Fruit fly (Drosophila melanogaster) whole organism, adult: Measurements from ENCODE around the gene CG33299.

Source experiments
- CG11617 ChIP-seq: fragments of 200-800 bp; sonication (Bioruptor generic); optimal IDR thresholded peaks from 2 replicates; lab custom pipeline; 2017; ENCODE audit warnings: mild to moderate bottlenecking, missing biosample characterization, missing genetic modification reagents, missing genetic modification characterization
- CG1620 ChIP-seq: fragments of 200-800 bp; sonication (Bioruptor generic); optimal IDR thresholded peaks from 2 replicates; lab custom pipeline; 2016; ENCODE audit warnings: missing biosample characterization, missing genetic modification characterization
- CG5204 ChIP-seq: fragments of 200-800 bp; sonication (Bioruptor generic); optimal IDR thresholded peaks from 2 replicates; lab custom pipeline; 2016; ENCODE audit warnings: missing biosample characterization, missing genetic modification characterization
- Crg-1 ChIP-seq: fragments of 200-800 bp; sonication (Bioruptor generic); optimal IDR thresholded peaks from 2 replicates; lab custom pipeline; 2016; ENCODE audit warnings: missing biosample characterization, missing genetic modification characterization
- kay ChIP-seq: fragments of 200-800 bp; sonication (Bioruptor generic); peaks from one replicate; lab custom pipeline; 2016; ENCODE audit warnings: missing biosample characterization, missing genetic modification characterization, borderline replicate concordance
- ovo ChIP-seq: fragments of 200-800 bp; sonication (Bioruptor generic); optimal IDR thresholded peaks from 2 replicates; lab custom pipeline; 2016; ENCODE audit warnings: missing biosample characterization, missing genetic modification characterization
- tj ChIP-seq: fragments of 200-800 bp; sonication (Bioruptor generic); optimal IDR thresholded peaks from 3 replicates; lab custom pipeline; 2017; ENCODE audit warnings: missing biosample characterization, mild to moderate bottlenecking, missing genetic modification characterization, moderate library complexity

DNA sequence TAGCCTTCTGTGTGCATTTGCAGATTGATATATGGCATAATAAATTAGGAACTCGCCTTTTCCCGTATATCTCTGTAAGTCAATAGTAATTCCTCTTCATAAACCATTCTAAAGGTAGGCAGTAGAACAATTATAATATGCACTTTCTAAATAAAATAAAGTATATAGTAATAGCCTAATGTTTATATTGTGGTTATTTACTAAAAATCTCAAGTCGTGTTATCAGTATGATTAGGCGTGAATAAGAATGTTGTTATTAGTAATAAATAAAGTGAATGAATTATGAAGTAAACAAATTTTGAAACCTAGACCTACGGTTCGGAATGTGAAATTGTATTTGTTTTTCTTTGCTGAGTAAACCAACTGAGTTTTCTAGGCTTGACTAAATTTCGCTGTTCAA, 39.3 kb downstream of the CG33299 start:
- TF ChIP-seq Crg-1 (GFP tag; lab: Kevin White, UChicago) = no peak
- no peak for TF ChIP-seq CG1620 (GFP tag; lab: Kevin White, UChicago)
- TF ChIP-seq CG5204 (GFP tag; lab: Kevin White, UChicago) = no peak
- TF ChIP-seq kay = no peak
- TF ChIP-seq CG11617 (GFP tag; lab: Kevin White, UChicago) = no peak
- TF ChIP-seq tj (GFP tag; lab: Kevin White, UChicago) = no peak
- no peak for TF ChIP-seq ovo (GFP tag; lab: Kevin White, UChicago)
